Worm (Caenorhabditis elegans) whole organism, L1 larva: ENCODE results near the gene T05C12.9.

Experiments
- egl-27 ChIP-seq, 2 experiments: fragments of 150-350 bp in 1 of 2; sonication (generic microtip); optimal IDR thresholded peaks; 3 replicates each; lab custom pipeline; 2017 to 2018; ENCODE audit warnings: missing biosample characterization in 2 of 2, missing genetic modification characterization in 2 of 2, missing genetic modification reagents in 2 of 2
- isw-1 ChIP-seq: fragments of 200-800 bp; sonication (Bioruptor generic); IDR thresholded peaks from 2 replicates; pipeline ENCODE4 v1.3.6; 2022; ENCODE audit warnings: missing genetic modification characterization, missing compliant biosample characterization
- lin-35 ChIP-seq, 2 experiments: fragments of 150-350 bp; optimal IDR thresholded peaks; 2 replicates each; lab custom pipeline; 2014; ENCODE audit warnings: missing biosample characterization in 2 of 2, missing genetic modification characterization in 2 of 2, missing genetic modification reagents in 2 of 2
- mdl-1 ChIP-seq, 2 experiments: fragments of 150-350 bp; optimal IDR thresholded peaks; 2 replicates each; lab custom pipeline; 2014 to 2017; ENCODE audit warnings: missing biosample characterization in 2 of 2, missing genetic modification characterization in 2 of 2, inconsistent platforms in 1 of 2
- nhr-237 ChIP-seq: fragments of 150-350 bp; optimal IDR thresholded peaks from 2 replicates; lab custom pipeline; 2014; ENCODE audit warnings: missing biosample characterization, missing genetic modification characterization
- nhr-28 ChIP-seq: fragments of 150-350 bp; optimal IDR thresholded peaks from 2 replicates; lab custom pipeline; 2014; ENCODE audit warnings: missing biosample characterization, missing genetic modification characterization
- nhr-76 ChIP-seq: sonication (generic microtip); optimal IDR thresholded peaks from 2 replicates; lab custom pipeline; 2017; ENCODE audit warnings: missing biosample characterization, missing genetic modification characterization
- nhr-77 ChIP-seq: fragments of 150-350 bp; optimal IDR thresholded peaks from 2 replicates; lab custom pipeline; 2014; ENCODE audit warnings: missing biosample characterization, missing genetic modification characterization
- pqm-1 ChIP-seq: sonication (generic microtip); optimal IDR thresholded peaks from 3 replicates; lab custom pipeline; 2017; ENCODE audit warnings: missing biosample characterization, missing genetic modification characterization
- skn-1 ChIP-seq: fragments of 150-350 bp; optimal IDR thresholded peaks from 2 replicates; lab custom pipeline; 2014; ENCODE audit warnings: missing biosample characterization, missing genetic modification characterization
- unc-62 ChIP-seq: fragments of 150-350 bp; optimal IDR thresholded peaks from 2 replicates; lab custom pipeline; 2014; ENCODE audit warnings: missing biosample characterization, missing genetic modification reagents, missing genetic modification characterization
- ztf-11 ChIP-seq, 2 experiments: sonication (generic microtip); optimal IDR thresholded peaks; 2 replicates each; lab custom pipeline; 2016 to 2017; ENCODE audit warnings: missing genetic modification characterization in 2 of 2, missing biosample characterization in 1 of 2, missing compliant biosample characterization in 1 of 2

DNA sequence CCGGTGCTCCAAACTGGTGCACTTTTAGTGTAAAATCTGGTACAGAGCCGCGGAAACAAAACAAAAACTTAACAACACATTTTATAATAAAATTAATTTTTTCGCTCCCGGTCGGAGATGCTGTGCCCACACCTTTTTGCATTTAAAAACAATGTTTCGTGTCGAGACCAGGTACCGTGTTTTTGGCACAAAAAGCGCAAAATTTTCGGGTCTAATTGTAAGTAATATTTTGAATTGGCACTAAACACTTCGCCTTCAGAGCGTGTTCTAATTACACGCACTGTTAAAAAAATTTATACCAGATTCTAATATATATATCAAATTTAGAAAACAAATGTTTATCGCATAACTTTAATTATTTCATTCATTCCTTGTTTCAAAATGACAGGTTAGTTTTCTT is 11.6 kb downstream of the T05C12.9 start, which contains the start of gene dylt-3:
- no peak for TF ChIP-seq skn-1 (tag; lab: Kevin White, UChicago)
- TF ChIP-seq nhr-237 (tag; lab: Kevin White, UChicago) = no peak
- TF ChIP-seq mdl-1 (tag; optimal IDR thresholded peaks at IDR 0.05; lab: Kevin White, UChicago) = no peak
- no peak for TF ChIP-seq nhr-28 (tag; lab: Kevin White, UChicago)
- TF ChIP-seq lin-35 (GFP tag; optimal IDR thresholded peaks at IDR 0.05; lab: Kevin White, UChicago) = no peak
- TF ChIP-seq nhr-76 (tag; lab: Kevin White, UChicago) = no peak
- no peak for TF ChIP-seq unc-62
- TF ChIP-seq pqm-1 (tag; lab: Kevin White, UChicago) = no peak
- TF ChIP-seq egl-27 (tag; optimal IDR thresholded peaks at IDR 0.05; lab: Kevin White, UChicago) = no peak
- TF ChIP-seq ztf-11 (tag; optimal IDR thresholded peaks at IDR 0.05; lab: Kevin White, UChicago) = no peak
- no peak for TF ChIP-seq nhr-77 (tag; lab: Kevin White, UChicago)
- TF ChIP-seq isw-1 (GFP tag; lab: Robert Waterston, UW) = no peak
